Worm (Caenorhabditis elegans): ENCODE results near the gene C14A4.6.

Gene C14A4.6

DNA sequence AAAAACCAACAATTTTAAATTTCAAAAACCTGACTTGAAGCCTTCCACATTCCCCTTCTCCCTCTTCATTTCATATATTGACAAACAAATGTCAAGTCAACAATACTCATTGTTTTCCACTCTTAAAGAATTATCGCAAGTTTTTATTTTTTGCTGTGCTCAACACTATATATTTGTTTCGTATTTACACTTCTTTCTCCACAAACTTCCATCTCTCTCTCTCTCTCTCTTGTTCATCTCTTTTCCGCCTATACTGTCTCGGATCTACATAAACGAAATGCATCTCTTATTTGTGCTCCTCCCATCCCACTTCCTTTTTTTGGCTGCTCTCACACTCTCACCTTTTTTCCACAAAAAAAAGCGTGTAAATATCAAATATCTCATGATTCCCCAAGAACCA, 18.2 kb upstream of the C14A4.6 start, which contains the start of gene C14A4.12:
Gene C14A4.12 (plus strand): TSS at position 301 of the 400 bp plus-strand sequence.
- TF ChIP-seq hnd-1 (tag; optimal IDR thresholded peaks at IDR 0.05) (no peak), ama-1 (optimal IDR thresholded peaks at IDR 0.05) (no peak), tra-4 (tag; optimal IDR thresholded peaks at IDR 0.05) (no peak), ceh-36 (tag; optimal IDR thresholded peaks at IDR 0.05) (no peak), B0310.2 (tag; optimal IDR thresholded peaks at IDR 0.05) (no peak), flt-1 (GFP tag; IDR thresholded peaks at IDR 0.05) (no peak), tbx-11 (GFP tag; IDR thresholded peaks at IDR 0.05) (no peak)

DNA sequence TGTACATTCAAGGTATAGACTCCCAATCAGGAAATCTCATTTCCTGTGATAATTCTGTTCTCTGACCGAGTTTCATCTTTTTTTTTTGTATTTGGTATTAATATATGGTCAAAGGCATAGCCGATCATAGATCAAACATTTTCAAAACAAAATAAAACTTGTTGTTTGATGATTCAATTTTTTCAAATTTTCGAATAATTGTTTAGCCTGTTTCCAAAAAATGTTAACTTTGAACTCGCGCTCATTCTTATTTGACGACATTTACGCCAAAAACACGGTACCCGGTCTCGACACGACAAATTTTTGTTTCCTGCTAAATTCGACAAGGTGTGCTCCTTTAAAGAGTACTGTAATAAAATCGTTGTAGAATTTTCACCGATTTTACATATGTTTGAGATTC, 14.2 kb upstream of the C14A4.6 start:
- TF ChIP-seq flt-1 (GFP tag; IDR thresholded peaks at IDR 0.05), result no peak
- no peak for TF ChIP-seq ama-1 (optimal IDR thresholded peaks at IDR 0.05)
- TF ChIP-seq sea-1 (GFP tag; conservative IDR thresholded peaks at IDR 0.05), result no peak
- TF ChIP-seq hmg-4 (GFP tag; optimal IDR thresholded peaks at IDR 0.05), result no peak
- no peak for TF ChIP-seq tra-4 (tag; optimal IDR thresholded peaks at IDR 0.05)
- TF ChIP-seq hnd-1 (tag; optimal IDR thresholded peaks at IDR 0.05), result no peak
- TF ChIP-seq tbx-11 (GFP tag; IDR thresholded peaks at IDR 0.05), result no peak
- TF ChIP-seq ceh-13 (GFP tag; optimal IDR thresholded peaks at IDR 0.05), result no peak
- TF ChIP-seq ceh-36 (tag; optimal IDR thresholded peaks at IDR 0.05), result no peak
- no peak for TF ChIP-seq B0310.2 (tag; optimal IDR thresholded peaks at IDR 0.05)
- TF ChIP-seq pes-1 (GFP tag; IDR thresholded peaks at IDR 0.05), result no peak
- TF ChIP-seq hmbx-1 (tag; optimal IDR thresholded peaks at IDR 0.05), result no peak

DNA sequence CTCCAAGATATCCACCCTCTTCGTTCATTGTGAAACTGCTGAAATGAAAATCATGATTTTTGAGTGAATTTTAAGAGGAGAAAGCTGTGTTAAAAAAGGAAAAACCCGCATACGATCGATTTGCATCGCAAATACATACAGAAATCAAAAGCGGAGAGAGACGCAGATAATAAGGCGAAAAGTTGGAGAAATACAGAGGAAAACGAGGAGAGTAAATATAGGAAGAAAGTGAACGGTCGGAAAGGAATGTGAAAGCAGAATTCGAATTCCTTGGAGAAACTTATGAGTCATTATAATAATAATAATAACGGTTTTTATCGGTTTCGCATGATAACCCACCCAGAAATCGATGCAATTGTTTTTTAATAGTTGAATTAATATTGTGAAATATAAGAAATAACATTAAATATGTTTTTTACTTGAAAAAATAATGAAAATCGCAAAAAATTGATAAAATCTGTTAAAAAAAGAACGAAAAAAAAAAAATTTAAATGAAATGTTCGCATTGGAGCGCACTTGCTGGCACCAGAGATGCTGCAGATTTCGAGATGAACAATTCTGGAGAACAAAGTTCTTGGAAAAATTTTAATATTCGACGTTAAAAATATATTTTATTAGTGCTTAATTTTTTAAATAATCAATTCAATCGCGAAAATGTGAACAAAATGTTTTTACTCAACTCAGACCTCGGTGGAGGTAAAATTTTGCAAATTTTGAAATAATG, 12.8 kb upstream of the C14A4.6 start, which contains the start of gene ccm-3:
Gene ccm-3 (minus strand): TSS at position 38 of the 724 bp plus-strand sequence.
- no peak for TF ChIP-seq scrt-1 (GFP tag; IDR thresholded peaks at IDR 0.05)

DNA sequence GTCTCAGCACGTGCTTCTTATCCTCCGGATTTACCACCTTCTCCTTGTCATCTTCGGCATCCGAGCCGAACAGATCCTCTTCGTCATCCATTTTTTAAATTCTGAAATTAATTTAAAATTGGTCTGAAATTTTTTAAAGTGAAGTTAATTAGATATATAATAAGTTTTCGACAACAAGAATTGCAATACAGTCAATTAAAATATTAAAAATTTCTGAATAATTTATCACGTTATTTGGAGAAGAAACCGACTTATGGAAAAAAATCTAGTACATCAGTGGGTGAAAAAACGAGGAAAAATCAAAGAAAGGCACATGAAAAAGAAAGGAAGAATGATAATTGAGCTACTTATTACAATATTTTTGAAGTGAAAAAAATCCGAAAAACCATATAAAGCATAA, 10.9 kb upstream of the C14A4.6 start, which contains the start of gene taf-13:
Gene taf-13 (minus strand): TSS at position 101 of the 400 bp plus-strand sequence.
- TF ChIP-seq sea-1 (GFP tag; conservative IDR thresholded peaks at IDR 0.05) (no peak), tbx-11 (GFP tag; IDR thresholded peaks at IDR 0.05) (no peak), aly-1 (tag; optimal IDR thresholded peaks at IDR 0.05) (no peak), tra-4 (tag; optimal IDR thresholded peaks at IDR 0.05) (no peak), pes-1 (GFP tag; IDR thresholded peaks at IDR 0.05) (no peak), F13C5.2 (tag; optimal IDR thresholded peaks at IDR 0.05) (no peak), ama-1 (optimal IDR thresholded peaks at IDR 0.05) (no peak), ets-7 (tag; optimal IDR thresholded peaks at IDR 0.05) (no peak), flt-1 (GFP tag; IDR thresholded peaks at IDR 0.05) (no peak), ceh-13 (GFP tag; optimal IDR thresholded peaks at IDR 0.05) (no peak), scrt-1 (GFP tag; IDR thresholded peaks at IDR 0.05) (no peak), tbx-37 (GFP tag; conservative IDR thresholded peaks at IDR 0.05) (no peak), hnd-1 (tag; optimal IDR thresholded peaks at IDR 0.05) (no peak), hmg-4 (GFP tag; optimal IDR thresholded peaks at IDR 0.05) (no peak), ceh-36 (tag; optimal IDR thresholded peaks at IDR 0.05) (no peak), B0310.2 (tag; optimal IDR thresholded peaks at IDR 0.05) (no peak), hmbx-1 (tag; optimal IDR thresholded peaks at IDR 0.05) (no peak)

DNA sequence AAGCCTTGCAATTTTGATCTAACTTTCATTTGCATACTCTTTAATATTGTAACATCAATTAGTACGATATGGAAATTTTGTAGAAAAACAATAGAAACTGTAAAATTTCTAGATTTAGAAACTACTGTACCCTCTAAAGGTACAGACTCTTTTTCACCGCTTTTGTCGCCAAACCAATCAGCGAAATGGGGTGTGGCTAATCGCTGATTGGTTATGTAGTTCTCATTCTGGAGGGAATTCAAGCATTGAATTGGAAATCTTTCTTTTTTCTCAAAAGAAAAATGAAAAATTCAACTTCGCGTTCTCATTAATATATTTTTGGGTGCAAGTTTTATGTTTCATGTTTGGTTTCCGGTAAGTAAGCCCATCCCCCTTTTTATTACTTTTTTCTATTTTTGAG, 9.0 kb upstream of the C14A4.6 start:
- TF ChIP-seq ama-1 (optimal IDR thresholded peaks at IDR 0.05) (no peak), hmg-4 (GFP tag; optimal IDR thresholded peaks at IDR 0.05) (no peak), pes-1 (GFP tag; IDR thresholded peaks at IDR 0.05) (no peak), B0310.2 (tag; optimal IDR thresholded peaks at IDR 0.05) (no peak), scrt-1 (GFP tag; IDR thresholded peaks at IDR 0.05) (no peak), F13C5.2 (tag; optimal IDR thresholded peaks at IDR 0.05) (no peak), sea-1 (GFP tag; conservative IDR thresholded peaks at IDR 0.05) (no peak), hmbx-1 (tag; optimal IDR thresholded peaks at IDR 0.05) (no peak), tbx-37 (GFP tag; conservative IDR thresholded peaks at IDR 0.05) (no peak), ets-7 (tag; optimal IDR thresholded peaks at IDR 0.05) (no peak), aly-1 (tag; optimal IDR thresholded peaks at IDR 0.05) (no peak), tra-4 (tag; optimal IDR thresholded peaks at IDR 0.05) (no peak), ceh-13 (GFP tag; optimal IDR thresholded peaks at IDR 0.05) (no peak), flt-1 (GFP tag; IDR thresholded peaks at IDR 0.05) (no peak), hnd-1 (tag; optimal IDR thresholded peaks at IDR 0.05) (no peak), tbx-11 (GFP tag; IDR thresholded peaks at IDR 0.05) (no peak)

DNA sequence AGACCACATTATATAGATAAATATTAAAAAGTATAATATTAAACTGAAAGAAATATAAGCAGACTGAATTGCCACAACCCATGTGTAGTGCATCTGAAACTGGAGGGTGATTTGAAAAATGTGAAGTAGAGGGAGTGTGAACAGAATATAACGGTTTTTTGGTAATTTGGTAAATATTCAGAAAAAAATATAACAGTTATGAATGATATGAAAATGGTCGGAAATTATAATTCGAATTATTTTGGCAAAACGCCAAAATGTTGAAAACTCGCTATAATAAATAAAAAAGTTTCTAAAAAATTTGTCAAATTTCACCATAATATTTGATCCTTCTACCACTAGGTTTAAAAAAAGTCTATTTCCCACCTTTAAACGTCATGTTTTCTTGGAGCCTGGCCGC, 7.6 kb upstream of the C14A4.6 start, which contains the start of gene srv-2:
Gene srv-2 (minus strand): TSS at position 101 of the 400 bp plus-strand sequence.
- no peak for TF ChIP-seq ceh-36 (tag; optimal IDR thresholded peaks at IDR 0.05)
- no peak for TF ChIP-seq F13C5.2 (tag; optimal IDR thresholded peaks at IDR 0.05)
- TF ChIP-seq pes-1 (GFP tag; IDR thresholded peaks at IDR 0.05), result no peak
- TF ChIP-seq hmbx-1 (tag; optimal IDR thresholded peaks at IDR 0.05), result no peak
- no peak for TF ChIP-seq tbx-11 (GFP tag; IDR thresholded peaks at IDR 0.05)
- TF ChIP-seq tra-4 (tag; optimal IDR thresholded peaks at IDR 0.05), result no peak
- no peak for TF ChIP-seq flt-1 (GFP tag; IDR thresholded peaks at IDR 0.05)
- no peak for TF ChIP-seq hmg-4 (GFP tag; optimal IDR thresholded peaks at IDR 0.05)
- TF ChIP-seq ets-7 (tag; optimal IDR thresholded peaks at IDR 0.05), result no peak
- no peak for TF ChIP-seq hnd-1 (tag; optimal IDR thresholded peaks at IDR 0.05)

DNA sequence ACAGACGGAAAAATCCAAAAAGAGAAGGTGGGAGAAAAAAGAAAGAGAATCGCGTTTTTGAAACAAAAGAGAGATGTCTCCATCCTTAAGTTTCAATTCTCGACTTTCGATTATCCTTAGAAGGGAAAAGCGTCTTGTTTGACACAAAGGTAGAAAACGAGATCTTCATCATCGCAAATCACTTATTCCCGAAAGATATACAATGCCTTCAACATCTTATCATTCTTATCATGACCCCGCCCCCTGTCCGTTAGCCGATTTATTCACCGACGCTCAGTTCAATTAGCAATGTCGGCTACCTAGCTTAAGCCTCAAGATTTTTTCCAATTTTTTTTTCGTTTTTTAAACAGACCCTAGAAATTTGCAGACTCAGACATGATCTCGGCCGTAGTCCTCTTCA, 4.4 kb upstream of the C14A4.6 start, which contains the start of gene C14A4.9:
Gene C14A4.9 (plus strand): TSS at position 368 of the 400 bp plus-strand sequence.
- TF ChIP-seq tra-4 (tag; optimal IDR thresholded peaks at IDR 0.05) (no peak), hnd-1 (tag; optimal IDR thresholded peaks at IDR 0.05) (no peak), hmbx-1 (tag; optimal IDR thresholded peaks at IDR 0.05) (no peak), hmg-4 (GFP tag; optimal IDR thresholded peaks at IDR 0.05) (no peak), sea-1 (GFP tag; conservative IDR thresholded peaks at IDR 0.05) (no peak), aly-1 (tag; optimal IDR thresholded peaks at IDR 0.05) (no peak), flt-1 (GFP tag; IDR thresholded peaks at IDR 0.05) (no peak), ama-1 (optimal IDR thresholded peaks at IDR 0.05) (no peak), F13C5.2 (tag; optimal IDR thresholded peaks at IDR 0.05) (no peak), pes-1 (GFP tag; IDR thresholded peaks at IDR 0.05) (no peak), B0310.2 (tag; optimal IDR thresholded peaks at IDR 0.05) (no peak), tbx-37 (GFP tag; conservative IDR thresholded peaks at IDR 0.05) (no peak), ceh-36 (tag; optimal IDR thresholded peaks at IDR 0.05) (no peak), ceh-13 (GFP tag; optimal IDR thresholded peaks at IDR 0.05) (no peak), scrt-1 (GFP tag; IDR thresholded peaks at IDR 0.05) (no peak), ets-7 (tag; optimal IDR thresholded peaks at IDR 0.05) (no peak), tbx-11 (GFP tag; IDR thresholded peaks at IDR 0.05) (no peak)

All from whole organism, early embryonic.